Fruit fly (Drosophila melanogaster) whole organism, embryonic: ENCODE measurements around the gene kdn.
A peak's percentile ranks its signal among the peaks of the same experiment; 100 is the strongest.

Experiments used
- Ada2b ChIP-seq: fragments of 200-800 bp; sonication (Bioruptor generic); IDR thresholded peaks from 2 replicates; pipeline ENCODE4 v1.3.6; 2022; ENCODE audit warnings: missing biosample characterization, missing genetic modification characterization
- BEAF-32 ChIP-seq: fragments of 200-800 bp; sonication (Bioruptor generic); optimal IDR thresholded peaks from 3 replicates; lab custom pipeline; 2017; ENCODE audit warnings: missing biosample characterization, missing genetic modification characterization, mild to moderate bottlenecking, moderate library complexity, missing genetic modification reagents
- CG10431 ChIP-seq: fragments of 200-800 bp; sonication (Bioruptor generic); optimal IDR thresholded peaks from 3 replicates; lab custom pipeline; 2018; ENCODE audit warnings: missing biosample characterization, mild to moderate bottlenecking, missing genetic modification characterization
- CG11504 ChIP-seq: fragments of 200-800 bp; sonication (Bioruptor generic); optimal IDR thresholded peaks from 3 replicates; lab custom pipeline; 2019; ENCODE audit warnings: missing biosample characterization, mild to moderate bottlenecking, missing genetic modification characterization, moderate library complexity
- CG13424 ChIP-seq: fragments of 200-800 bp; sonication (Bioruptor generic); optimal IDR thresholded peaks from 2 replicates; lab custom pipeline; 2019; ENCODE audit warnings: missing biosample characterization, mild to moderate bottlenecking, missing genetic modification characterization, moderate library complexity
- CG17361 ChIP-seq: fragments of 200-800 bp; sonication (Bioruptor generic); IDR thresholded peaks from 3 replicates; pipeline ENCODE4 v1.3.6; 2022; ENCODE audit warnings: missing biosample characterization, missing genetic modification characterization
- CG2712 ChIP-seq: fragments of 200-800 bp; optimal IDR thresholded peaks from 3 replicates; lab custom pipeline; 2019; ENCODE audit warnings: missing biosample characterization, mild to moderate bottlenecking, missing genetic modification characterization, moderate library complexity
- CG30403 ChIP-seq: fragments of 200-800 bp; sonication (Bioruptor generic); optimal IDR thresholded peaks from 3 replicates; lab custom pipeline; 2016; ENCODE audit warnings: missing biosample characterization, missing genetic modification characterization
- CG31224 ChIP-seq: fragments of 200-800 bp; sonication (Bioruptor generic); IDR thresholded peaks from 2 replicates; pipeline ENCODE4 v1.3.6; 2022; ENCODE audit warnings: missing biosample characterization, missing genetic modification characterization
- CG34376 ChIP-seq: fragments of 200-800 bp; sonication (Bioruptor generic); optimal IDR thresholded peaks from 2 replicates; lab custom pipeline; 2018; ENCODE audit warnings: missing biosample characterization, mild to moderate bottlenecking, missing genetic modification characterization
- CG4328 ChIP-seq: fragments of 200-800 bp; sonication (Bioruptor generic); optimal IDR thresholded peaks from 3 replicates; lab custom pipeline; 2017; ENCODE audit warnings: missing biosample characterization, missing genetic modification reagents, missing genetic modification characterization
- CG5953 ChIP-seq: fragments of 200-800 bp; sonication (Bioruptor generic); IDR thresholded peaks from 2 replicates; pipeline ENCODE4 v1.3.6; 2022; ENCODE audit warnings: missing biosample characterization, missing genetic modification characterization
- CG6272 ChIP-seq: fragments of 200-800 bp; sonication (Bioruptor generic); IDR thresholded peaks from 2 replicates; pipeline ENCODE4 v1.3.6; 2022; ENCODE audit warnings: missing biosample characterization, missing genetic modification characterization
- CG8290 ChIP-seq, 3 experiments: fragments of 200-800 bp; sonication (Bioruptor generic); optimal IDR thresholded peaks; 2 replicates each; lab custom pipeline; 2016 to 2019; ENCODE audit warnings: missing biosample characterization in 3 of 3, missing genetic modification characterization in 3 of 3, mild to moderate bottlenecking in 2 of 3, moderate library complexity in 1 of 3
- CG8765 ChIP-seq: fragments of 200-800 bp; sonication (Bioruptor generic); IDR thresholded peaks from 2 replicates; pipeline ENCODE4 v1.3.6; 2022; ENCODE audit warnings: missing biosample characterization, missing genetic modification characterization
- CG8924 ChIP-seq: fragments of 200-800 bp; optimal IDR thresholded peaks from 3 replicates; lab custom pipeline; 2019; ENCODE audit warnings: missing biosample characterization, mild to moderate bottlenecking, missing genetic modification characterization, moderate library complexity
- CG9797 ChIP-seq: fragments of 200-800 bp; sonication (Bioruptor generic); optimal IDR thresholded peaks from 3 replicates; lab custom pipeline; 2018; ENCODE audit warnings: missing biosample characterization, mild to moderate bottlenecking, missing genetic modification characterization
- CG9876 ChIP-seq: fragments of 200-800 bp; sonication (Bioruptor generic); optimal IDR thresholded peaks from 2 replicates; lab custom pipeline; 2016; ENCODE audit warnings: missing biosample characterization, missing genetic modification characterization
- CkIIα-i1 ChIP-seq: fragments of 200-800 bp; sonication (Bioruptor generic); IDR thresholded peaks from 2 replicates; pipeline ENCODE4 v1.3.6; 2022; ENCODE audit warnings: missing biosample characterization, missing genetic modification characterization
- Dfd ChIP-seq, 2 experiments: fragments of >200 bp; optimal IDR thresholded peaks; 2 replicates each; lab custom pipeline; 2017; ENCODE audit warnings: missing biosample characterization in 2 of 2, missing genetic modification characterization in 2 of 2
- Doc3 ChIP-seq: fragments of 200-800 bp; sonication (Bioruptor generic); IDR thresholded peaks from 3 replicates; pipeline ENCODE4 v1.3.6; 2022; ENCODE audit warnings: missing biosample characterization, missing genetic modification characterization; ENCODE audit not compliant: partially characterized antibody
- H15 ChIP-seq: fragments of 200-800 bp; sonication (Bioruptor generic); IDR thresholded peaks from 3 replicates; pipeline ENCODE4 v1.3.6; 2022; ENCODE audit warnings: missing biosample characterization, missing genetic modification characterization
- HLH3B ChIP-seq: fragments of 200-800 bp; sonication (Bioruptor generic); IDR thresholded peaks from 2 replicates; pipeline ENCODE4 v1.3.6; 2022; ENCODE audit warnings: missing biosample characterization, missing genetic modification characterization
- Hand ChIP-seq: fragments of 200-800 bp; sonication (Bioruptor generic); optimal IDR thresholded peaks from 2 replicates; lab custom pipeline; 2017; ENCODE audit warnings: mild to moderate bottlenecking, missing biosample characterization, missing genetic modification reagents, missing genetic modification characterization
- PHDP ChIP-seq: fragments of 200-800 bp; sonication (Bioruptor generic); optimal IDR thresholded peaks from 3 replicates; lab custom pipeline; 2018; ENCODE audit warnings: missing biosample characterization, mild to moderate bottlenecking, missing genetic modification characterization, moderate library complexity
- Rfx ChIP-seq: fragments of 200-800 bp; sonication (Bioruptor generic); IDR thresholded peaks from 2 replicates; pipeline ENCODE4 v1.3.6; 2022; ENCODE audit warnings: missing biosample characterization, missing genetic modification characterization
- Rx ChIP-seq: fragments of 200-800 bp; sonication (Bioruptor generic); IDR thresholded peaks from 2 replicates; pipeline ENCODE4 v1.3.6; 2022; ENCODE audit warnings: missing biosample characterization, missing genetic modification characterization
- Sox100B ChIP-seq: fragments of 200-800 bp; sonication (Bioruptor generic); optimal IDR thresholded peaks from 3 replicates; lab custom pipeline; 2018; ENCODE audit warnings: missing biosample characterization, mild to moderate bottlenecking, missing genetic modification characterization
- Ssrp ChIP-seq: fragments of 200-800 bp; sonication (Bioruptor generic); optimal IDR thresholded peaks from 2 replicates; lab custom pipeline; 2018; ENCODE audit warnings: missing biosample characterization, mild to moderate bottlenecking, missing genetic modification characterization, moderate library complexity
- Stat92E ChIP-seq, 3 experiments: fragments of >200 bp in 2 of 3; fragments of 200-800 bp in 1 of 3; sonication (Bioruptor generic) in 1 of 3; optimal IDR thresholded peaks; 2 replicates each; lab custom pipeline; 2017 to 2019; ENCODE audit warnings: missing biosample characterization in 3 of 3, missing genetic modification characterization in 3 of 3, mild to moderate bottlenecking in 1 of 3, moderate library complexity in 1 of 3
- bcd ChIP-seq: fragments of 200-800 bp; sonication (Bioruptor generic); optimal IDR thresholded peaks from 2 replicates; lab custom pipeline; 2017; ENCODE audit warnings: missing biosample characterization, mild to moderate bottlenecking, missing genetic modification characterization
- cas ChIP-seq: fragments of 200-800 bp; sonication (Bioruptor generic); IDR thresholded peaks from 2 replicates; pipeline ENCODE4 v1.3.6; 2022; ENCODE audit warnings: missing biosample characterization, missing genetic modification characterization
- dati ChIP-seq: fragments of 200-800 bp; sonication (Bioruptor generic); IDR thresholded peaks from 2 replicates; pipeline ENCODE4 v1.3.6; 2022; ENCODE audit warnings: missing biosample characterization, missing genetic modification characterization
- dmrt11E ChIP-seq: fragments of 200-800 bp; sonication (Bioruptor generic); optimal IDR thresholded peaks from 3 replicates; lab custom pipeline; 2018; ENCODE audit warnings: missing biosample characterization, mild to moderate bottlenecking, missing genetic modification characterization, moderate library complexity
- dpn ChIP-seq, 2 experiments: fragments of 200-800 bp; sonication (Bioruptor generic); optimal IDR thresholded peaks; 3 replicates each; lab custom pipeline; 2016; ENCODE audit warnings: missing biosample characterization in 2 of 2, missing genetic modification characterization in 2 of 2
- dysf ChIP-seq: fragments of 200-800 bp; sonication (Bioruptor generic); IDR thresholded peaks from 3 replicates; pipeline ENCODE4 v1.3.6; 2022; ENCODE audit warnings: missing biosample characterization, missing genetic modification characterization
- emc ChIP-seq: fragments of 200-800 bp; sonication (Bioruptor generic); optimal IDR thresholded peaks from 2 replicates; lab custom pipeline; 2016; ENCODE audit warnings: missing biosample characterization, missing genetic modification characterization
- lov ChIP-seq, 2 experiments: fragments of 200-800 bp in 1 of 2; fragments of >200 bp in 1 of 2; sonication (Bioruptor generic) in 1 of 2; IDR thresholded peaks in 1 of 2; optimal IDR thresholded peaks in 1 of 2; 2 replicates in 1 of 2; 3 replicates in 1 of 2; pipeline versions ENCODE4 v1.3.6 to Lab custom; 2017 to 2022; ENCODE audit warnings: missing biosample characterization in 1 of 2, missing genetic modification characterization in 1 of 2
- maf-S ChIP-seq: fragments of 200-800 bp; sonication (Bioruptor generic); optimal IDR thresholded peaks from 2 replicates; lab custom pipeline; 2016; ENCODE audit warnings: missing biosample characterization, missing genetic modification characterization
- prd ChIP-seq, 3 experiments: fragments of >200 bp in 2 of 3; fragments of 200-800 bp in 1 of 3; sonication (Bioruptor generic) in 1 of 3; optimal IDR thresholded peaks in 2 of 3; IDR thresholded peaks in 1 of 3; 2 replicates in 2 of 3; 3 replicates in 1 of 3; pipeline versions ENCODE4 v1.3.6 to Lab custom; 2017 to 2022; ENCODE audit warnings: missing biosample characterization in 1 of 3, missing genetic modification characterization in 1 of 3
- psq ChIP-seq: fragments of 200-800 bp; sonication (Bioruptor generic); optimal IDR thresholded peaks from 2 replicates; lab custom pipeline; 2017; ENCODE audit warnings: missing biosample characterization, missing genetic modification characterization
- repo ChIP-seq: fragments of 200-800 bp; sonication (Bioruptor generic); optimal IDR thresholded peaks from 2 replicates; lab custom pipeline; 2016; ENCODE audit warnings: missing biosample characterization, missing genetic modification characterization
- ro ChIP-seq: fragments of 200-800 bp; sonication (Bioruptor generic); IDR thresholded peaks from 2 replicates; pipeline ENCODE4 v1.3.6; 2022; ENCODE audit warnings: missing biosample characterization, missing genetic modification characterization
- sc ChIP-seq, 3 experiments: fragments of >200 bp in 2 of 3; fragments of 200-800 bp in 1 of 3; sonication (Bioruptor generic) in 1 of 3; optimal IDR thresholded peaks; 2 replicates in 2 of 3; 3 replicates in 1 of 3; lab custom pipeline; 2017; ENCODE audit warnings: mild to moderate bottlenecking in 1 of 3, missing biosample characterization in 1 of 3, missing genetic modification characterization in 1 of 3, missing genetic modification reagents in 1 of 3
- sd ChIP-seq: fragments of 200-800 bp; sonication (Bioruptor generic); optimal IDR thresholded peaks from 3 replicates; lab custom pipeline; 2018; ENCODE audit warnings: missing biosample characterization, mild to moderate bottlenecking, missing genetic modification characterization, moderate library complexity
- tap ChIP-seq: fragments of 200-800 bp; optimal IDR thresholded peaks from 3 replicates; lab custom pipeline; 2019; ENCODE audit warnings: missing biosample characterization, mild to moderate bottlenecking, missing genetic modification characterization, moderate library complexity
- tgo ChIP-seq: fragments of 200-800 bp; sonication (Bioruptor generic); IDR thresholded peaks from 3 replicates; pipeline ENCODE4 v1.3.6; 2022; ENCODE audit warnings: missing biosample characterization, missing genetic modification characterization
- vvl ChIP-seq: fragments of 200-800 bp; sonication (Bioruptor generic); IDR thresholded peaks from 2 replicates; pipeline ENCODE4 v1.3.6; 2022; ENCODE audit warnings: missing biosample characterization, missing genetic modification characterization

The kdn gene

DNA sequence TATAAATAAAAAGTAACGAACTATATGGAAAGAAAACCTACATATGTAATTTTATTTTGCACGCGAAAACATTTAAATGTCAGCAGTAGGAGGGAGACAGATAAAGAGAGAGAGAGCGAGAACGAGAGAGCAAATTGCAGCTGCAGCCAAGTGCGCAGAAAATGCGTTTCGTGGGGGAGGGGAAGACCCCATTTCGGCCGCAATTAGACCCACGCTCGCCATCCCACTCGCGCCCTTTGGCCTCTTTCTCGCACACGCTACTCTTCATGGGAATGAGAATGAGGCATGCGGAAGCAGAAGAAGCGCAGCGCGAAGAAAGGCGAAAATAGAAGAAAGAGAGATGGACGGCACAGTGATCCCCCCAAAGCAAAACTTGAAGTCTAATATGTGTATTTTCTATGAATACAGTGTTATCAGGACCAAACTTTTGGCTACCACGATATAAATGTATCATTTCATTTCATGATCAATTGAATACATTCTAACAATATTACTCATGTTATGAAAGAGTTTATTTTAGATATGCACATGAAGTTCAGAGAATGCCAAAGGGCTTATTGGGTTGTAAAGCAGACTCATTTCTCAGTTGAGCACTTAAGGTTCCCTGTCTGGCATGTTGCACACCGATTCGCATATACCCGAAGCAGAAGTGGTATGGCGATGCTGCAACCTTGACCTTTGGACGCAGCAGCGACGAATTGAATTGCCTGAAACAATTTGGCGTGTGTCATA, 17.3 kb upstream of the kdn start (continued):
- TF ChIP-seq ro (GFP tag; lab: Robert Waterston, UW) (no peak), PHDP (tag; lab: Kevin White, UChicago) (no peak), CG10431 (GFP tag; lab: Kevin White, UChicago) (no peak), psq (no peak), CG8290 (GFP tag; optimal IDR thresholded peaks at IDR 0.05; lab: Kevin White, UChicago) (no peak), CG8290 (tag; optimal IDR thresholded peaks at IDR 0.05; lab: Kevin White, UChicago) (peak in 1 of 2 experiments; percentile 18), Ssrp (tag; lab: Kevin White, UChicago) (peak; percentile 7), CG17361 (GFP tag; lab: Robert Waterston, UW) (peak; percentile 24; the same call in 1 of the 3 replicates), maf-S (GFP tag; lab: Kevin White, UChicago) (no peak), Hand (GFP tag; lab: Kevin White, UChicago) (no peak), bcd (no peak), CG11504 (tag; lab: Kevin White, UChicago) (peak; percentile 26), CkIIα-i1 (no peak), CG2712 (peak; percentile 1), tgo (GFP tag; lab: Robert Waterston, UW) (no peak), dati (GFP tag; lab: Robert Waterston, UW) (no peak), H15 (no peak), CG5953 (GFP tag; lab: Robert Waterston, UW) (no peak), CG34376 (GFP tag; lab: Kevin White, UChicago) (no peak), prd (optimal IDR thresholded peaks at IDR 0.05; lab: Kevin White, UChicago) (no peak), prd (GFP tag; IDR thresholded peaks at IDR 0.05; lab: Robert Waterston, UW) (no peak; the same call in 2 of the 3 replicates), cas (GFP tag; lab: Robert Waterston, UW) (no peak), Ada2b (GFP tag; lab: Robert Waterston, UW) (no peak), tap (no peak), Rfx (GFP tag; lab: Robert Waterston, UW) (no peak), Stat92E (GFP tag; optimal IDR thresholded peaks at IDR 0.05; lab: Kevin White, UChicago) (no peak), Sox100B (no peak), CG30403 (GFP tag; lab: Kevin White, UChicago) (no peak), CG8924 (tag; lab: Kevin White, UChicago) (no peak), BEAF-32 (GFP tag; lab: Kevin White, UChicago) (no peak), CG8765 (no peak), CG6272 (no peak), vvl (no peak), sc (optimal IDR thresholded peaks at IDR 0.05; lab: Kevin White, UChicago) (no peak), sc (GFP tag; optimal IDR thresholded peaks at IDR 0.05; lab: Kevin White, UChicago) (no peak), CG4328 (GFP tag; lab: Kevin White, UChicago) (no peak), sd (tag; lab: Kevin White, UChicago) (no peak), lov (optimal IDR thresholded peaks at IDR 0.05; lab: Kevin White, UChicago) (no peak), lov (GFP tag; IDR thresholded peaks at IDR 0.05; lab: Robert Waterston, UW) (no peak), CG31224 (GFP tag; lab: Robert Waterston, UW) (no peak), CG9797 (no peak), CG9876 (GFP tag; lab: Kevin White, UChicago) (no peak), dpn (GFP tag; optimal IDR thresholded peaks at IDR 0.05; lab: Kevin White, UChicago) (no peak), emc (no peak), dysf (GFP tag; lab: Robert Waterston, UW) (0 out of 3 replicates have a peak, but pooled peaks have one; percentile 16), HLH3B (no peak), Rx (GFP tag; lab: Robert Waterston, UW) (no peak), dmrt11E (tag; lab: Kevin White, UChicago) (no peak), repo (GFP tag; lab: Kevin White, UChicago) (no peak), CG13424 (peak; percentile 26), Dfd (GFP tag; optimal IDR thresholded peaks at IDR 0.05; lab: Kevin White, UChicago) (no peak), Doc3 (GFP tag; lab: Robert Waterston, UW) (no peak)
